Worm (Caenorhabditis elegans): ENCODE measurements around the gene R02D5.24.

DNA sequence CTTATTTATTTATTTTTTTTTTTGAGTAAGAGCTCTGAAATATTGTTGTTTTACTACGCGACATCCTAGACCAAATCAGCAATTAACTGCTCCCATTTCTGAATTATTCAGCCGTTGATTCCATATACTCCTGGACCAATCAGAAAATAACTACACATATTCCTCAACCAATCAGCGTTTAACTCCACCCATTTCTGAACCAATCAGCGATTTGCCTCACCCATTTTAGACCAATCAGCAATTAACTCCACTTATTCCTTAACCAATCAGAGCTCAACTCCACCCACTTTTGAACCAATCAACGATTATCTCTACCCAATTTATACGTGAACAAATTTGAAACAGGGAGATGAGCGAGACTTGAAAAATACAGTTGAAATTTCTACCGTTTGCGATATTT, 7.5 kb upstream of the R02D5.24 start:
- no peak for TF ChIP-seq pes-1 (GFP tag; IDR thresholded peaks at IDR 0.05)
- no peak for TF ChIP-seq F13C5.2 (tag; optimal IDR thresholded peaks at IDR 0.05)
- TF ChIP-seq flt-1 (GFP tag; IDR thresholded peaks at IDR 0.05): no peak
- no peak for TF ChIP-seq scrt-1 (GFP tag; IDR thresholded peaks at IDR 0.05)
- no peak for TF ChIP-seq tbx-37 (GFP tag; conservative IDR thresholded peaks at IDR 0.05)
- no peak for TF ChIP-seq tra-4 (tag; optimal IDR thresholded peaks at IDR 0.05)
- TF ChIP-seq ama-1 (optimal IDR thresholded peaks at IDR 0.05): no peak
- no peak for TF ChIP-seq ceh-36 (tag; optimal IDR thresholded peaks at IDR 0.05)
- no peak for TF ChIP-seq aly-1 (tag; optimal IDR thresholded peaks at IDR 0.05)

All from whole organism, early embryonic.